Fruit fly (Drosophila melanogaster): ENCODE data around the gene D2hgdh.

Gene D2hgdh

dm6 chrX:2149478-2149877 is 8.2 kb downstream of the D2hgdh start, which contains the start of gene bcn92 (continued):
- TF ChIP-seq NC2β (GFP tag; optimal IDR thresholded peaks at IDR 0.05) (peak; percentile 10), repo (GFP tag; optimal IDR thresholded peaks at IDR 0.05) (no peak), luna (GFP tag; optimal IDR thresholded peaks at IDR 0.05) (no peak), slbo (GFP tag; IDR thresholded peaks at IDR 0.05) (peak; percentile 76), CG4820 (GFP tag; optimal IDR thresholded peaks at IDR 0.05) (peak; percentile 18), danr (GFP tag; IDR thresholded peaks at IDR 0.05) (no peak), CG11398 (GFP tag; optimal IDR thresholded peaks at IDR 0.05) (no peak), ci (GFP tag; IDR thresholded peaks at IDR 0.05) (peak; percentile 35; the same call in 1 of the 3 replicates), dimm (GFP tag; IDR thresholded peaks at IDR 0.05) (no peak), pan (optimal IDR thresholded peaks at IDR 0.05) (no peak), pan (GFP tag; optimal IDR thresholded peaks at IDR 0.05 in 1 of 2, IDR thresholded peaks at IDR 0.05 in 1 of 2) (no peak), CG1647 (GFP tag; optimal IDR thresholded peaks at IDR 0.05) (peak; percentile 26), Rx (GFP tag; IDR thresholded peaks at IDR 0.05) (no peak), Aef1 (GFP tag; IDR thresholded peaks at IDR 0.05) (no peak), ara (GFP tag; IDR thresholded peaks at IDR 0.05) (no peak), disco-r (GFP tag; optimal IDR thresholded peaks at IDR 0.05) (no peak), CG7745 (tag; optimal IDR thresholded peaks at IDR 0.05) (no peak), CG5953 (GFP tag; IDR thresholded peaks at IDR 0.05) (no peak), peb (GFP tag; IDR thresholded peaks at IDR 0.05) (0 out of 2 replicates have a peak, but pooled peaks have one; percentile 24), Sox100B (GFP tag; optimal IDR thresholded peaks at IDR 0.05) (no peak), CG13424 (tag; optimal IDR thresholded peaks at IDR 0.05) (peak; percentile 38), Dad (GFP tag; optimal IDR thresholded peaks at IDR 0.05) (no peak), gro (GFP tag; optimal IDR thresholded peaks at IDR 0.05) (peak; percentile 59), Dek (tag; optimal IDR thresholded peaks at IDR 0.05) (peak; percentile 16), Ptx1 (GFP tag; IDR thresholded peaks at IDR 0.05) (peak; percentile 25; the same call in 1 of the 2 replicates), CG14860 (GFP tag; IDR thresholded peaks at IDR 0.05; ENCODE audit: partially characterized antibody) (peak; percentile 92), HHEX (GFP tag; optimal IDR thresholded peaks at IDR 0.05) (no peak), rib (GFP tag; IDR thresholded peaks at IDR 0.05) (no peak), Hand (GFP tag; optimal IDR thresholded peaks at IDR 0.05) (no peak), Six4 (GFP tag; optimal IDR thresholded peaks at IDR 0.05) (peak; percentile 21), CG17912 (GFP tag; optimal IDR thresholded peaks at IDR 0.05) (no peak), CG15073 (GFP tag; optimal IDR thresholded peaks at IDR 0.05) (no peak), CG7357 (GFP tag; IDR thresholded peaks at IDR 0.05) (no peak), maf-S (GFP tag; optimal IDR thresholded peaks at IDR 0.05) (peak; percentile 49), CG9609 (GFP tag; optimal IDR thresholded peaks at IDR 0.05) (no peak), CG16813 (GFP tag; IDR thresholded peaks at IDR 0.05; ENCODE audit: partially characterized antibody) (peak; percentile 94), CG1832 (GFP tag; optimal IDR thresholded peaks at IDR 0.05) (no peak), dan (GFP tag; IDR thresholded peaks at IDR 0.05) (no peak), pnt (GFP tag; optimal IDR thresholded peaks at IDR 0.05) (peak; percentile 14), sisA (GFP tag; IDR thresholded peaks at IDR 0.05) (peak; percentile 42; the same call in 1 of the 2 replicates), CG9817 (tag; optimal IDR thresholded peaks at IDR 0.05) (peak; percentile 5), hth (optimal IDR thresholded peaks at IDR 0.05) (no peak), slou (GFP tag; optimal IDR thresholded peaks at IDR 0.05) (no peak), caup (GFP tag; optimal IDR thresholded peaks at IDR 0.05; ENCODE audit: severe bottlenecking) (no peak), CG14050 (GFP tag; IDR thresholded peaks at IDR 0.05) (no peak), CG6854 (GFP tag; optimal IDR thresholded peaks at IDR 0.05) (no peak), pum (GFP tag; optimal IDR thresholded peaks at IDR 0.05) (peak; percentile 32), CG34376 (GFP tag; optimal IDR thresholded peaks at IDR 0.05) (peak; percentile 33), vfl (GFP tag; optimal IDR thresholded peaks at IDR 0.05) (peak; percentile 33), CG31441 (GFP tag; IDR thresholded peaks at IDR 0.05) (no peak), CG8478 (optimal IDR thresholded peaks at IDR 0.05) (no peak), CG10274 (GFP tag; optimal IDR thresholded peaks at IDR 0.05) (no peak), Nf-YA (GFP tag; IDR thresholded peaks at IDR 0.05) (no peak), grn (GFP tag; optimal IDR thresholded peaks at IDR 0.05) (no peak)
